Fruit fly (Drosophila melanogaster): ENCODE measurements around the gene Inx2.

Inx2 gene

dm6 chrX:6990105-6990504, 8.4 kb upstream of the Inx2 start (continued):
- TF ChIP-seq CG18262 (tag; optimal IDR thresholded peaks at IDR 0.05) (peak; percentile 29), CG15073 (GFP tag; optimal IDR thresholded peaks at IDR 0.05) (no peak), CG10267 (tag; optimal IDR thresholded peaks at IDR 0.05) (peak; percentile 2), lov (optimal IDR thresholded peaks at IDR 0.05) (no peak), lov (GFP tag; IDR thresholded peaks at IDR 0.05) (no peak), sc (optimal IDR thresholded peaks at IDR 0.05) (no peak), sc (GFP tag; optimal IDR thresholded peaks at IDR 0.05) (no peak), CG18476 (GFP tag; optimal IDR thresholded peaks at IDR 0.05) (no peak), esg (GFP tag; conservative IDR thresholded peaks at IDR 0.05) (no peak), trem (tag; optimal IDR thresholded peaks at IDR 0.05) (no peak), D19A (tag; optimal IDR thresholded peaks at IDR 0.05) (peak; percentile 96), Atf6 (GFP tag; IDR thresholded peaks at IDR 0.05) (no peak), tll (GFP tag; optimal IDR thresholded peaks at IDR 0.05) (no peak), CG12299 (tag; optimal IDR thresholded peaks at IDR 0.05) (no peak), CG3995 (GFP tag; optimal IDR thresholded peaks at IDR 0.05) (no peak), mam (GFP tag; optimal IDR thresholded peaks at IDR 0.05) (no peak), dimm (GFP tag; IDR thresholded peaks at IDR 0.05) (no peak), CG9932 (GFP tag; IDR thresholded peaks at IDR 0.05) (0 out of 2 replicates have a peak, but pooled peaks have one; percentile 20), az2 (GFP tag; optimal IDR thresholded peaks at IDR 0.05) (no peak), CG10543 (GFP tag; optimal IDR thresholded peaks at IDR 0.05) (no peak), wek (GFP tag; optimal IDR thresholded peaks at IDR 0.05) (no peak), Atf3 (GFP tag; optimal IDR thresholded peaks at IDR 0.05) (no peak), CG10209 (GFP tag; optimal IDR thresholded peaks at IDR 0.05) (no peak), CG11398 (GFP tag; optimal IDR thresholded peaks at IDR 0.05) (no peak), insv (GFP tag; optimal IDR thresholded peaks at IDR 0.05) (no peak), ara (GFP tag; IDR thresholded peaks at IDR 0.05) (no peak), p53 (GFP tag; optimal IDR thresholded peaks at IDR 0.05) (no peak), CG11093 (GFP tag; IDR thresholded peaks at IDR 0.05) (no peak), Six4 (GFP tag; optimal IDR thresholded peaks at IDR 0.05) (no peak), sqz (GFP tag; optimal IDR thresholded peaks at IDR 0.05) (no peak), CG10147 (GFP tag; optimal IDR thresholded peaks at IDR 0.05) (peak; percentile 14), Meics (GFP tag; optimal IDR thresholded peaks at IDR 0.05) (no peak), Nf-YC (tag; optimal IDR thresholded peaks at IDR 0.05) (no peak), bcd (GFP tag; optimal IDR thresholded peaks at IDR 0.05) (no peak), CG8478 (optimal IDR thresholded peaks at IDR 0.05) (no peak), yki (optimal IDR thresholded peaks at IDR 0.05) (no peak), Dad (GFP tag; optimal IDR thresholded peaks at IDR 0.05) (no peak), her (GFP tag; optimal IDR thresholded peaks at IDR 0.05) (no peak), CG4854 (GFP tag; optimal IDR thresholded peaks at IDR 0.05) (no peak), gt (GFP tag; IDR thresholded peaks at IDR 0.05) (no peak), onecut (GFP tag; IDR thresholded peaks at IDR 0.05) (no peak), knrl (GFP tag; IDR thresholded peaks at IDR 0.05; ENCODE audit: partially characterized antibody) (no peak), CG14710 (tag; optimal IDR thresholded peaks at IDR 0.05) (no peak), dmrt11E (tag; optimal IDR thresholded peaks at IDR 0.05) (peak; percentile 10), Usf (GFP tag; optimal IDR thresholded peaks at IDR 0.05) (no peak), CG15696 (tag; optimal IDR thresholded peaks at IDR 0.05) (no peak), Mad (GFP tag; optimal IDR thresholded peaks at IDR 0.05) (no peak), CHES-1-like (GFP tag; optimal IDR thresholded peaks at IDR 0.05) (no peak), rib (GFP tag; IDR thresholded peaks at IDR 0.05) (no peak), zf30C (GFP tag; optimal IDR thresholded peaks at IDR 0.05) (no peak), CG13624 (GFP tag; optimal IDR thresholded peaks at IDR 0.05) (no peak), pnt (GFP tag; optimal IDR thresholded peaks at IDR 0.05) (no peak), Max (GFP tag; optimal IDR thresholded peaks at IDR 0.05) (no peak), pum (GFP tag; optimal IDR thresholded peaks at IDR 0.05) (no peak)
